Fruit fly (Drosophila melanogaster) whole organism, prepupa: ENCODE data around the gene CG5255.

Experiments
- CG6854 ChIP-seq: fragments of 200-800 bp; sonication (Bioruptor generic); optimal IDR thresholded peaks from 2 replicates; lab custom pipeline; 2017; ENCODE audit warnings: missing biosample characterization, mild to moderate bottlenecking, missing genetic modification characterization
- CG8632 ChIP-seq: fragments of 200-800 bp; sonication (Bioruptor generic); optimal IDR thresholded peaks from 3 replicates; lab custom pipeline; 2016; ENCODE audit warnings: missing biosample characterization, missing genetic modification characterization
- Gug ChIP-seq: fragments of 200-800 bp; sonication (Bioruptor generic); IDR thresholded peaks from 2 replicates; pipeline ENCODE4 v1.3.6; 2022; ENCODE audit warnings: missing biosample characterization, missing genetic modification characterization

DNA sequence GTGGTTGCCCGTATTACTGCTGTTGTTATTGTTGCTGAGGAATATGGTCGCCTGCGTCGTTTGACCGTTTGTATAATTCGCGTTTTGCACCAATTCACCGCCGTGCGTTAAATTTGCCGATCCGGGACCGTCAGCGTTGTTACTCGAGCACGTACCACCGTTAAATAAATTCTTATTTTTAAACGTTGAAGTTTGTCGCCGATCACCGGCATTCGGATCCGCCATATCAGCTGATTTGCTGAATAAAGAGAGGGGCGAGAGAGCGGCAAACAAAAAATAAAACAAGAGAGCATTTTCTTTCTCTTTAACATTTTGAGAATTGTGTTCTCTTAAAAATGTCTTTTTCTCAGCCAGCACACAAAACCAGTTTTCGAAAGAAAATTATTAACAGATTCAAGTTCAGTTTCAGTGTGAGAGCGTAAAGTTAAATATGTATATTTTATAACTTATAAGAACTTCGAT, 18.7 kb upstream of the CG5255 start:
- TF ChIP-seq CG6854 (peak; percentile 81), Gug (no peak), CG8632 (peak; percentile 8)
